Worm (Caenorhabditis elegans): ENCODE measurements around the gene str-106.

ce11 chrV:16160087-16160486 lies 20.4 kb upstream of the str-106 start:
- TF ChIP-seq flt-1 (GFP tag; IDR thresholded peaks at IDR 0.05) = no peak
- no peak for TF ChIP-seq tbx-11 (GFP tag; IDR thresholded peaks at IDR 0.05)
- TF ChIP-seq ceh-36 (tag; optimal IDR thresholded peaks at IDR 0.05) = no peak
- no peak for TF ChIP-seq B0310.2 (tag; optimal IDR thresholded peaks at IDR 0.05)
- TF ChIP-seq ama-1 (optimal IDR thresholded peaks at IDR 0.05) = no peak
- TF ChIP-seq sea-1 (GFP tag; conservative IDR thresholded peaks at IDR 0.05) = no peak
- no peak for TF ChIP-seq scrt-1 (GFP tag; IDR thresholded peaks at IDR 0.05)

Data from whole organism, early embryonic.